Fruit fly (Drosophila melanogaster): Measurements from ENCODE around the gene CG32302.

Gene CG32302

DNA sequence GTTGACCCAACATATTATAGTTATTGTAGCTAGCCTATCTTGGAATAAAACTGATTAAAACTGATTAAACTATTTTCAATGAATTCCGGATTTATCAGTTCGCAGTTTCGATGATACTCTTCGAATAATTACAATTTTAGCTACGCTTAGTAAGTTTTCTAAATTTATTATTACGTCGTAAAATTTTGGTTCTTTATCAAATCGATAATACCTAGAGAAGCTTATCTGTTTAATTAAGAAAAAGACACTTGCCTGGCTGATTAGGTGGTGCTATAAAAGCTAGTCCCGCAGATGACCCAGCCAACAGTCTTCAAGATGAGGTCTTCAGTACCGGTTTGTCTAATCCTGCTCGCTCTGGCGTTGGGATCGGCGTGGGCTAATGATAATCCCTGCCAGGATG lies at the start of gene CG32302:
Gene CG32302 (plus strand): TSS at position 301 of the 400 bp plus-strand sequence.
- no peak for TF ChIP-seq cic (GFP tag; optimal IDR thresholded peaks at IDR 0.05)
- TF ChIP-seq Hr96 (GFP tag; optimal IDR thresholded peaks at IDR 0.05), result no peak
- no peak for TF ChIP-seq Clk (GFP tag; optimal IDR thresholded peaks at IDR 0.05)
- no peak for TF ChIP-seq cnc (optimal IDR thresholded peaks at IDR 0.05)
- TF ChIP-seq bab1 (GFP tag; optimal IDR thresholded peaks at IDR 0.05), result no peak
- TF ChIP-seq CG14711 (tag; optimal IDR thresholded peaks at IDR 0.05), result no peak
- no peak for TF ChIP-seq CG33017 (tag; optimal IDR thresholded peaks at IDR 0.05)

DNA sequence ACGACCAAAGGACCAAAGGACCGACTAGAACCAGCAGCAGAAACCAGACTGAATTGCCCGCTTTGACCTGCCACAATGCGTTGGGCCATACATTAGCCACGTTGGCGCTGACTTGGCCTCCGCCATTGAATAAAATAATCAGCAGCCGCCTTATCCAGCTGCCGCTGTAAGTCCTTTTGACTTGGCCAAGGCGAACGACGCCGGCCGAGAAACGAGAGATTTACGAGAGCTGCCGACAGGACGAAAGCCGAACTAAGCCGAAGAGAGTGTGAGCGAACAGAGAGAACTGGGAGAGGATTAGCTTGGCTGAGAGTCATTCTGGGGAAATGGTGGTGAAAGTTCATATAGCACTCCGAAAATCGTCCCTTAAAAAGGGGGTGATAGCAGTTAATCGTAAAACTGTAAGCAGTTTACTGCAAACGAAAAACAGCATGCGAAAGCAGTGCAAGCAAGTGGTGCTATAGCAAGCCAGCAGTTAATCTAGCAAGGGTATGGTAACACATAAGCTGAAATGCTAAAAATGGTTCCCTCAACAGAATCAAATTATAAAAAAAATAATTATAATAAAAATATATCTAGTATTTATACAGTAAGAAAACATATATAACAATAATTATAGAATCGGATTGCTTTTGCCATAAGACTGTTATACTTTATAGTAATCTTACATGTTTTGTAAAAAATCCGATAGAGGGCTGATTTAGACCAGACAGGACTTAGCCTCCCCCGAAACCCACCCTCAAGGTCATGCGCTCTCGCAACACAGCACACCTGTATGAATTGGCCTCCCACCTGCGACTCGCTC lies 40.1 kb upstream of the CG32302 start:
- TF ChIP-seq Mnt (GFP tag; optimal IDR thresholded peaks at IDR 0.05) (no peak), kay (GFP tag; ENCODE audit: borderline replicate concordance) (no peak), CG7101 (tag; optimal IDR thresholded peaks at IDR 0.05) (no peak), cnc (optimal IDR thresholded peaks at IDR 0.05) (no peak), pad (GFP tag; optimal IDR thresholded peaks at IDR 0.05) (peak; percentile 97), CG5204 (GFP tag; optimal IDR thresholded peaks at IDR 0.05) (no peak)

DNA sequence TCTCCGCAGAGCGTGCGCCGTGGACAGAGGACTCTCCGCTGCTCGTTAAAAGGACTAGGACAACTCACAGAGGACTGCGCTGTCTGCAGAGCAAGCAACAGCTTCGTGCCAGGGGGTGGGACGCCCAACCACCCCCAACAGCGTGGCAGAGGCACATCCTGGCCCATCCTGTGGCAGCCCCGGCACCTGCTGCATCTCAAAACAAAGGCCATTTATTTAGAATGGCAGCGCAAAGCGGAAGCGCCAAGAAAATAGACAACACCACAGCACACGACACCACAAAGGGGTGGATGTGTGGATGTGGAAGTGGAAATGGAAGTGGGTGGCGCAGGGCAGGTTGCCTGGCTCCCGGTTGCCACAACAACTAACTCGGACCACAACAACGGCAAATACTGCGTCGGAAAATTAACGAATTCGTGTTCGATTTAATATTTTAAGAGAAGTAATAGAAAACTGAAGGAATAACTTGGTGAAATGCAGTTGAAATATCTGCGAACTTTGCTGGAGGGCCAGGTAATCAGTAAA lies 39.4 kb upstream of the CG32302 start, which contains the start of gene Oseg2:
Gene Oseg2 (plus strand): TSS at position 475 of the 525 bp plus-strand sequence.
- TF ChIP-seq CG5204 (GFP tag; optimal IDR thresholded peaks at IDR 0.05) (no peak), CG7101 (tag; optimal IDR thresholded peaks at IDR 0.05) (no peak), Hr96 (GFP tag; optimal IDR thresholded peaks at IDR 0.05) (no peak), CG14711 (tag; optimal IDR thresholded peaks at IDR 0.05) (no peak)

DNA sequence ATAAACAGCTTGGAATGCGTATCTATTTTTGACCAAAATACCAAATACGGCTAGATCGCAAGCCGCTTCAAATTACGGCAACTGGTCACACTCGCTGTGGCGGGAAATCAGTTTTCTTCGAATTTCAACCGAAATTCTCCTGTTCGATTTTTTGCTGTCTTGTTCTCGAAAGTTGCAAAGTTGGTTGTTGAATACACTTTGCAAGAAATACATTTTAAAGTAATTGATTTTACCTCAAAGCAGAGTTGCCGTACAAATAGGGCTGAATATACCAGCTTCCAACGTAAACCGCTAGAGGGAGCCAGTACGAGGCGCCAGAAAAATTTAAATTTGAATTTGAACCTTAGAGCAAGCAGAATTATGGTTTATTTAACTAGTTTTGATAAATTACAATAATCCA lies 31.6 kb upstream of the CG32302 start, which contains the start of gene CG9018:
Gene CG9018 (minus strand): TSS at position 43 of the 400 bp plus-strand sequence.
- TF ChIP-seq bab1 (GFP tag; optimal IDR thresholded peaks at IDR 0.05) (peak; percentile 35), CG14711 (tag; optimal IDR thresholded peaks at IDR 0.05) (no peak), cic (GFP tag; optimal IDR thresholded peaks at IDR 0.05) (no peak)

DNA sequence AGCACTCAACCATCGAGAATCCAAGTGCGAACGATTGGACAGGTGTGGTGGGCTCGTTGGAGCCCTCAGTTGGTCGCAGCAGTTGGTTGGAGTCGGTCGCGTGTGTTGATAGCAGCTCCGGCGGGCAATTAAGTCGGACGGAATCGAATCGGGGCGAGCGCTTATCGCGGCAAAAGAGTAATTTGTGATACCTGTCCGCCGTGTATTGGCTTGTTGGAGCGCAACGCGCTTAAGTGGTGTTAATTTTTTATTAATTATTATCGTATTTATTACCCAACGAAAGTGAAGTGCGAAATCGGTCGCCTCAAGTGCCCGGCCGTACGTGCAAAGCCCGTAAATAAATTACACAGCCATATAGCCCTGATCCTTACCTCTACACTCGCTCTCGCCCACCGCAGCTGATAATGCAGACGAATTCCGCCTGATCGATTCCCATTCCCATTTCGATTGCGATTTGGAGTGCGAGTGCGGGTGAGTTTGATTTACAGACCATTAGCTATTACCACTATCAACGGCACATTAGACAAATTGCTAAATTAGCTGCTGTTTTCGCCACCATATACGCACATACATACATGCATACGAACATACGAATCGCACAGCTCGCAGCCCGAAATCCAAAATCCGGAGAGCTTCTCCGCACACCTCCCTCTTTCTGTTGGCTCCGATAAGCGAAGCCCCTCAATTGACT lies 30.9 kb upstream of the CG32302 start, which contains the start of gene ACXD:
Gene ACXD (plus strand): TSS at position 66 of the 691 bp plus-strand sequence.
- TF ChIP-seq cic (GFP tag; optimal IDR thresholded peaks at IDR 0.05) (peak; percentile 33), Mnt (GFP tag; optimal IDR thresholded peaks at IDR 0.05) (no peak), Crg-1 (GFP tag; optimal IDR thresholded peaks at IDR 0.05) (no peak)

DNA sequence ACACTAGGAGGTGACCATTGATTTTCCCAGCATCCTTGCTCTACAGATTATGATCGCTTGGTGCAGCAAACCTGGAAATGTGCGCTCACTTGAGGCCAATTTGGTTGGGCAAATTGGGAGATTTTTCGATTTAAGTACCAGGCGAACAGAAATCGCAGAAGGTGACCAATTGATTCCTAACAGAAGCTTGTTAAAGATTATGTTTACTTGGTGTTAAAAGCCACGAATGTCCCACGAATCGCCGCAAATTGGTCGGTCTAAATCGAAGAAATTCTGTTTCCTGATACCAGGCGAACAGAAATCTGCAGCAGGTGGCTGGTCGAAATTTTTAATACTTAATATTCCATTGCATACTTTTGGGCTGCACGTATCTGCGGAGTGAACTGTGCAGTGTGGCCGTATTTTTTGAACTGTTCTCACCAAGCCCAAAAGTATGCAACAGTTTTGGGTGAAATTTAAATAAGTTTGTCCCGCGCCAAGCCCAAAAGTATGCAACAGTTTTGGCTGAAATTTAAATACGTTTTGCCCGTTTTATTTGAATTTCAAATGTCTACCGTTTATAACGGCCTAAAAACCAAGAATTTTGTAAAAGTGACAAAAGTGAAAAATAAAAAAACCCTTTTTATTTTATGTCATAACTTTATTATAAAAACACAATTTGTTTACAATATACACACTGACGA lies 24.6 kb upstream of the CG32302 start, which contains the start of gene CG32301:
Gene CG32301 (plus strand): TSS at position 633 of the 683 bp plus-strand sequence.
- TF ChIP-seq toe (GFP tag; optimal IDR thresholded peaks at IDR 0.05), result no peak
- TF ChIP-seq bab1 (GFP tag; optimal IDR thresholded peaks at IDR 0.05), result peak; percentile 71

DNA sequence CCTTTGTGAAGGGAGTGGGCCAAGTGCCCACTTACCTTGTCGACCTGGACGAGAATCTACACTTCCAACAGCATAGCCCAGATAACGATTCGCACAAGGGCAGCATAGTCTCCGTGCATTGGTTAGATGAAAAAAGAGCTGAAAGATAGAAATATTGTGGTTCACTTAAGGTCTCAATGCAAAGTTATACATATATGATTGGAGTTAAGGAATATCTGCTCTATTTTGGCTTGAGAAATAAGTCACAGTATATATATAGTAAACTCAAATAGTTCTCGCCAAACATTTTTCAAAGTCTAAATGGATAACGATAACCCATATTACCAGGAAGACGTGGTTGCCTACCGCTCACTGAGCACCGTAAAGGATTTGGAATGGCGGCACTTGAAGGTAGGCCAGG lies 20.3 kb upstream of the CG32302 start, which contains the start of gene CG32305:
Gene CG32305 (plus strand): TSS at position 301 of the 400 bp plus-strand sequence.
- no peak for TF ChIP-seq Hr96 (GFP tag; optimal IDR thresholded peaks at IDR 0.05)
- no peak for TF ChIP-seq CG5204 (GFP tag; optimal IDR thresholded peaks at IDR 0.05)

DNA sequence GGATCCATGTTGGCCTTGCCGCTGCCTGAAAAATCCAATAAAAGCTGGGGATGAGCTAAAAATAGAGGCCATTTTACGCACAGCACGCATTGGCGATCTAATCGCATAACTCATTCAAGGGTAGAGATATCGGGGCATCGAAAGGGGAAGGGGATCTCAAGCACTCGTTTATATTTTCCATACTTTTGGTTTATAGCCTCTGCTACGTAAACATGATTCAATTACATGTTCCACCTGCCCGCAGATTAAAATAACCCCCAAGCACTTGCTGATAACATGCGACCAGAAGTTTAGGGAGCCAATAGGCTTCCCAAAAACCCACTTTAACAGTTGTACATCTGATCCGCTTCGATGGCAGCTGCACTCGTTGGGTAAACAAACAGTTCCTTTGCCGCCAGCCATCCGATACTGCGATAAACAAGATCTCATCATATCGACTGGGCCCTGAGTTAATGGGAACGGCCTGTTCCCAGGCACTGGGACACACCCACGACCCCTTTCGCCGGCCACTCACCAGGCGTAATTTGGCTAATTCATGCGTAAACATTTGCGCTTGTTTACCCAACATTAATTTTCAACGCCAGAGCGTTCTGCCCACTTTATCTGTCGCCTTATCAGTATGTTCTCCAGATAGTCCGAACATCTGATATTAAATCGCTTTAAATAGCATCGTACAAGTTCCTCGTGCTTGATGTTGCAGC lies 14.5 kb upstream of the CG32302 start:
- TF ChIP-seq Crg-1 (GFP tag; optimal IDR thresholded peaks at IDR 0.05), result no peak

DNA sequence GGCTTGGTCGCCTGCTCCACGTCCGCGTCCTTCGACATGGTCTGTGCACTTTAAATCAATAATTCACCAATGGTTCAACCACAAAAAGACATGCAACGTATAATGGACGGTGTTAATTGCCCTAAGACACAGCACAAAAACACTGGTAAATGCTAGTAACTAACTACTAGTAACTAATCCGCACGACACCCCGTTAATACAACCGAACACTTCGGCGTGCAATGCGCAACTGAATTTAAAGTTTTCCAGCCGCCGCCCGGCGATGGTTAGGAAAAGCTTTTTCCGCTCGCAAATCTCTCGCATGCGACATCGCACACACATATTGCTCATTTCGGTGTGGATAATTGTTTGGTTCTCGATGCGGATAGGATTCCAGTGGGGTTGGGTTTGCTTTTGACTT lies 12.8 kb upstream of the CG32302 start:
- TF ChIP-seq CG33017 (tag; optimal IDR thresholded peaks at IDR 0.05), result peak; percentile 37
- peak; percentile 12 for TF ChIP-seq cic (GFP tag; optimal IDR thresholded peaks at IDR 0.05)
- TF ChIP-seq bab1 (GFP tag; optimal IDR thresholded peaks at IDR 0.05), result peak; percentile 15
- no peak for TF ChIP-seq CG5204 (GFP tag; optimal IDR thresholded peaks at IDR 0.05)
- peak; percentile 25 for TF ChIP-seq CG12768 (GFP tag; optimal IDR thresholded peaks at IDR 0.05)
- TF ChIP-seq Hr96 (GFP tag; optimal IDR thresholded peaks at IDR 0.05), result no peak

Measured in whole organism, adult.